Fruit fly (Drosophila melanogaster): ENCODE data around the gene CG14220.

DNA sequence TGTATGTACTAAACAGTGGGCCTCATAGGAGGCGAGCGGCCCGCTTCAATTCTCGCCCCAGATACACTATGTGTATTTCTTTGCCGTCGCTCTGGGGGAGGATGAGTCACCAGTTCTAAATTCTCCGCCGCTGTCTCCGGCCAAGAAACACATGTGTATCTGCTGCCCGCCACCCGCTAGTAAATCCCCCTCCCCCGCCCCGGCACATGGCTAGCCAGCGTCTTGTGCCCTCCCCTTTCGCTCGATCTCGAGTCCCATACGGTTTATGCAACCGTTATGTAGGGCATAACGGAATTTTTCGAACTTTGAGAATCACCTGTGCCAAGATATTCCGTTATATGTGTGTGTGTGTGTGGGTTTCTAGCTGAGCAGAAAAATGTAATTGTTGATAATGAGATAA lies 4.3 kb upstream of the CG14220 start:
- TF ChIP-seq fru (GFP tag; optimal IDR thresholded peaks at IDR 0.05): no peak
- TF ChIP-seq lola (GFP tag; optimal IDR thresholded peaks at IDR 0.05): no peak
- TF ChIP-seq dmrt93B (GFP tag; optimal IDR thresholded peaks at IDR 0.05): no peak
- no peak for TF ChIP-seq Dfd (GFP tag; optimal IDR thresholded peaks at IDR 0.05)
- TF ChIP-seq sv (GFP tag; optimal IDR thresholded peaks at IDR 0.05): no peak
- no peak for TF ChIP-seq CG9705 (GFP tag; optimal IDR thresholded peaks at IDR 0.05)
- no peak for TF ChIP-seq usp (GFP tag; optimal IDR thresholded peaks at IDR 0.05)

Measured in whole organism, wandering third instar larva.